Fruit fly (Drosophila melanogaster): ENCODE measurements around the gene nac.

Gene nac

dm6 chr3R:8308515-8308959 is 4.7 kb upstream of the nac start, which contains the start of gene tex (continued):
- TF ChIP-seq CG3838 (GFP tag; optimal IDR thresholded peaks at IDR 0.05): no peak
- TF ChIP-seq kah (GFP tag; optimal IDR thresholded peaks at IDR 0.05): peak; percentile 17
- no peak for TF ChIP-seq lab (GFP tag; optimal IDR thresholded peaks at IDR 0.05)
- TF ChIP-seq emc (GFP tag; optimal IDR thresholded peaks at IDR 0.05): no peak
- no peak for TF ChIP-seq CG14014 (GFP tag; IDR thresholded peaks at IDR 0.05)
- no peak for TF ChIP-seq CG32532 (GFP tag; IDR thresholded peaks at IDR 0.05)
- no peak for TF ChIP-seq br (optimal IDR thresholded peaks at IDR 0.05)
- peak in 1 of 2 experiments; percentile 76 for TF ChIP-seq Pdp1 (GFP tag; optimal IDR thresholded peaks at IDR 0.05)
- no peak for TF ChIP-seq nerfin-2 (GFP tag; IDR thresholded peaks at IDR 0.05; ENCODE audit: partially characterized antibody)
- no peak for TF ChIP-seq odd (GFP tag; optimal IDR thresholded peaks at IDR 0.05)
- TF ChIP-seq Spps (tag; optimal IDR thresholded peaks at IDR 0.05): peak; percentile 41
- TF ChIP-seq CG4360 (GFP tag; IDR thresholded peaks at IDR 0.05): no peak
- no peak for TF ChIP-seq CG1647 (GFP tag; optimal IDR thresholded peaks at IDR 0.05)
- no peak for TF ChIP-seq twi (tag; optimal IDR thresholded peaks at IDR 0.05)
- no peak for TF ChIP-seq so (GFP tag; IDR thresholded peaks at IDR 0.05)
- no peak for TF ChIP-seq eve (GFP tag; optimal IDR thresholded peaks at IDR 0.05)
- no peak for TF ChIP-seq chn (GFP tag; optimal IDR thresholded peaks at IDR 0.05)
- no peak for TF ChIP-seq rib (GFP tag; IDR thresholded peaks at IDR 0.05)
- TF ChIP-seq CG7556 (GFP tag; optimal IDR thresholded peaks at IDR 0.05): no peak
- no peak for TF ChIP-seq Atf-2 (GFP tag; optimal IDR thresholded peaks at IDR 0.05)
- no peak for TF ChIP-seq CG15073 (GFP tag; optimal IDR thresholded peaks at IDR 0.05)
- TF ChIP-seq sob (GFP tag; IDR thresholded peaks at IDR 0.05): no peak
- TF ChIP-seq fd3F (GFP tag; optimal IDR thresholded peaks at IDR 0.05): no peak
- no peak for TF ChIP-seq Max (GFP tag; optimal IDR thresholded peaks at IDR 0.05)
- no peak for TF ChIP-seq maf-S (GFP tag; optimal IDR thresholded peaks at IDR 0.05)
- TF ChIP-seq inv (GFP tag; IDR thresholded peaks at IDR 0.05; ENCODE audit: partially characterized antibody): no peak
- no peak for TF ChIP-seq Bdp1 (GFP tag; optimal IDR thresholded peaks at IDR 0.05)
- no peak for TF ChIP-seq corto (GFP tag; optimal IDR thresholded peaks at IDR 0.05)
- no peak for TF ChIP-seq CG11695 (GFP tag; IDR thresholded peaks at IDR 0.05)
- TF ChIP-seq CG2116 (GFP tag; optimal IDR thresholded peaks at IDR 0.05): peak; percentile 55
- no peak for TF ChIP-seq CG15011 (GFP tag; optimal IDR thresholded peaks at IDR 0.05)
- no peak for TF ChIP-seq en (GFP tag; optimal IDR thresholded peaks at IDR 0.05)
- peak; percentile 4 for TF ChIP-seq slp2 (GFP tag; optimal IDR thresholded peaks at IDR 0.05)
- TF ChIP-seq CG12299 (tag; optimal IDR thresholded peaks at IDR 0.05): peak; percentile 13
- peak; percentile 63 for TF ChIP-seq CG2202 (tag; optimal IDR thresholded peaks at IDR 0.05)
- peak; percentile 79 for TF ChIP-seq trem (tag; optimal IDR thresholded peaks at IDR 0.05)
- TF ChIP-seq luna (GFP tag; optimal IDR thresholded peaks at IDR 0.05): no peak
- TF ChIP-seq mam (GFP tag; optimal IDR thresholded peaks at IDR 0.05): no peak
- no peak for TF ChIP-seq CG32767 (GFP tag; IDR thresholded peaks at IDR 0.05)
- no peak for TF ChIP-seq fu2 (GFP tag; optimal IDR thresholded peaks at IDR 0.05)
- no peak for TF ChIP-seq CG15479 (GFP tag; optimal IDR thresholded peaks at IDR 0.05)
- TF ChIP-seq CG2199 (GFP tag; IDR thresholded peaks at IDR 0.05): no peak
- TF ChIP-seq Adf1 (GFP tag; IDR thresholded peaks at IDR 0.05): no peak
- TF ChIP-seq Nf-YB (GFP tag; optimal IDR thresholded peaks at IDR 0.05): peak; percentile 12
- TF ChIP-seq Dek (tag; optimal IDR thresholded peaks at IDR 0.05): no peak
- no peak for TF ChIP-seq ham (GFP tag; IDR thresholded peaks at IDR 0.05)
- TF ChIP-seq CG9437 (GFP tag; optimal IDR thresholded peaks at IDR 0.05): no peak
- no peak for TF ChIP-seq Tbp (GFP tag; optimal IDR thresholded peaks at IDR 0.05)
- no peak for TF ChIP-seq CG2120 (GFP tag; optimal IDR thresholded peaks at IDR 0.05)
- no peak for TF ChIP-seq NfI (GFP tag; optimal IDR thresholded peaks at IDR 0.05)
- TF ChIP-seq phol (tag; optimal IDR thresholded peaks at IDR 0.05): peak; percentile 22
- TF ChIP-seq Lim3 (GFP tag; IDR thresholded peaks at IDR 0.05): no peak
- no peak for TF ChIP-seq Gug (GFP tag; IDR thresholded peaks at IDR 0.05)

Measured in whole organism, embryonic.